Worm (Caenorhabditis elegans): ENCODE data around the gene Y73B6BL.29.

The Y73B6BL.29 gene

DNA sequence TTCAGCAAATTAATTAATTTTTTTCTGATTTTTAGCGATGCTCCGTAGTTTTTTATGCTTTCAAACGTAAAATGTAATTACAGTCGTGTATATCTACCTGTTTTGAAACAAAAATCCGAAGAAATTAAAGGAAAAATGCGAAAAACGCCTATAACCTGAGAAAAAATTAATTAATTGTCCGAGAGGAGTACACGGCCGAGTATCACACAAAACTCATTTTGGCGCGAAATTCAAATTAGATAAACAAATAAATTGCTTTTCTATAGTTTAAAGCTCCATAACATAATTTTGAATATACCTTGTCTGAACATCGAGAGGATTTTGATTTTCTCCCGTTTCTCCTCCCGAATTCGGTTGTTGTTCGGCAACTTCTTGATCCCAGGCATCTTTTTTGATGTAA, 47.8 kb downstream of the Y73B6BL.29 start (continued):
- TF ChIP-seq snpc-4 (GFP tag; optimal IDR thresholded peaks at IDR 0.05) (no peak), snpc-4 (tag; optimal IDR thresholded peaks at IDR 0.05) (peak in 1 of 4 experiments; percentile 29), lsy-27 (tag; optimal IDR thresholded peaks at IDR 0.05; ENCODE audit: borderline replicate concordance, insufficient read depth) (no peak), lin-40 (tag; optimal IDR thresholded peaks at IDR 0.05) (no peak), Y79H2A.3 (GFP tag; conservative IDR thresholded peaks at IDR 0.05) (no peak), let-607 (tag; optimal IDR thresholded peaks at IDR 0.05) (no peak), ztf-3 (GFP tag; optimal IDR thresholded peaks at IDR 0.05) (no peak), Y95B8A.8 (GFP tag; IDR thresholded peaks at IDR 0.05) (no peak), unc-130 (GFP tag; optimal IDR thresholded peaks at IDR 0.05) (no peak), him-1 (tag; optimal IDR thresholded peaks at IDR 0.05) (no peak)

DNA sequence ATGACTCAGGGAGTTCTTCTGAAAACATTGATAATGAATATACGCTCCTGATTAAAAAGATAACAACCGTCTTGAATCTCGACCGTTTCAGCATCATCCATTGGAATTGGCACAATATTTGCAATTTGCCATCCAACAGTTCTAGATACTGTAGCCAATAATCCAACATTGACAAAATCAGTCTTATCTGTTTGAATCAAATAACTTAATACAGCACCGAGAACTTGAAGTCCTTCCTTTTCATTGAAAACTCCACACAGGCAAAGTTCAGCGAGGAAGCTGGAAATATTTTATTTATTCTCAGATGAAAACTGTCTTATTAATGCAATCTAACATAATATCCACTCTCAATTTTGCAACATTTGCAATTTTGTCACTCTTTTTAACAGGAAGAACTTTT, 50.5 kb downstream of the Y73B6BL.29 start:
- no peak for TF ChIP-seq mes-4 (tag; optimal IDR thresholded peaks at IDR 0.05)
- TF ChIP-seq sdz-38 (tag; optimal IDR thresholded peaks at IDR 0.05): no peak
- 0 out of 2 replicates have a peak, but pooled peaks have one; percentile 11 for TF ChIP-seq lin-26 (GFP tag; IDR thresholded peaks at IDR 0.05)
- TF ChIP-seq lir-1 (GFP tag; conservative IDR thresholded peaks at IDR 0.05): no peak

ce11 chrIV:6372993-6373392, 51.3 kb downstream of the Y73B6BL.29 start, which contains the start of gene smg-3:
Gene smg-3, minus strand, starts transcription at chrIV:6373093.
- peak; percentile 31; the same call in 1 of the 2 replicates for TF ChIP-seq pbrm-1 (GFP tag; IDR thresholded peaks at IDR 0.05)
- peak; percentile 15 for TF ChIP-seq snpc-3.4 (tag; optimal IDR thresholded peaks at IDR 0.05)
- TF ChIP-seq snpc-4 (GFP tag; optimal IDR thresholded peaks at IDR 0.05): no peak
- peak in 1 of 4 experiments; percentile 65 for TF ChIP-seq snpc-4 (tag; optimal IDR thresholded peaks at IDR 0.05)
- TF ChIP-seq chd-7 (tag; optimal IDR thresholded peaks at IDR 0.05): no peak
- no peak for TF ChIP-seq ama-1 (optimal IDR thresholded peaks at IDR 0.05)
- peak in 1 of 2 experiments; percentile 48 for TF ChIP-seq ama-1 (GFP tag; optimal IDR thresholded peaks at IDR 0.05)
- 0 out of 2 replicates have a peak, but pooled peaks have one; percentile 6 for TF ChIP-seq hsf-1 (GFP tag; IDR thresholded peaks at IDR 0.05)
- TF ChIP-seq nfya-2 (GFP tag; IDR thresholded peaks at IDR 0.05): no peak
- TF ChIP-seq ekl-4 (GFP tag; IDR thresholded peaks at IDR 0.05): no peak
- TF ChIP-seq rcor-1 (GFP tag; IDR thresholded peaks at IDR 0.05): no peak
- TF ChIP-seq dpff-1 (tag; optimal IDR thresholded peaks at IDR 0.05): no peak
- no peak for TF ChIP-seq F49E8.2 (tag; optimal IDR thresholded peaks at IDR 0.05; ENCODE audit: insufficient read depth)
